Fruit fly (Drosophila melanogaster) whole organism, adult: ENCODE data around the gene Rcd-1.

Source experiments
- CG11617 ChIP-seq: fragments of 200-800 bp; sonication (Bioruptor generic); optimal IDR thresholded peaks from 2 replicates; lab custom pipeline; 2017; ENCODE audit warnings: mild to moderate bottlenecking, missing biosample characterization, missing genetic modification reagents, missing genetic modification characterization
- CG12768 ChIP-seq: fragments of 200-800 bp; sonication (Bioruptor generic); optimal IDR thresholded peaks from 2 replicates; lab custom pipeline; 2017; ENCODE audit warnings: missing biosample characterization, missing genetic modification characterization, mild to moderate bottlenecking, moderate library complexity, missing genetic modification reagents
- CG14711 ChIP-seq: fragments of 200-800 bp; sonication (Bioruptor generic); optimal IDR thresholded peaks from 2 replicates; lab custom pipeline; 2018; ENCODE audit warnings: missing biosample characterization, mild to moderate bottlenecking, missing genetic modification characterization, moderate library complexity
- CG1620 ChIP-seq: fragments of 200-800 bp; sonication (Bioruptor generic); optimal IDR thresholded peaks from 2 replicates; lab custom pipeline; 2016; ENCODE audit warnings: missing biosample characterization, missing genetic modification characterization
- CG33017 ChIP-seq: fragments of 200-800 bp; sonication (Bioruptor generic); optimal IDR thresholded peaks from 2 replicates; lab custom pipeline; 2018; ENCODE audit warnings: missing biosample characterization, mild to moderate bottlenecking, missing genetic modification characterization, moderate library complexity
- CG5204 ChIP-seq: fragments of 200-800 bp; sonication (Bioruptor generic); optimal IDR thresholded peaks from 2 replicates; lab custom pipeline; 2016; ENCODE audit warnings: missing biosample characterization, missing genetic modification characterization
- CG7045 ChIP-seq: fragments of 200-800 bp; sonication (Bioruptor generic); optimal IDR thresholded peaks from 2 replicates; lab custom pipeline; 2017; ENCODE audit warnings: missing biosample characterization, mild to moderate bottlenecking, missing genetic modification characterization
- CG7101 ChIP-seq: fragments of 200-800 bp; sonication (Bioruptor generic); optimal IDR thresholded peaks from 2 replicates; lab custom pipeline; 2018; ENCODE audit warnings: missing biosample characterization, mild to moderate bottlenecking, missing genetic modification characterization, moderate library complexity
- Clk ChIP-seq: fragments of 200-800 bp; sonication (Bioruptor generic); optimal IDR thresholded peaks from 2 replicates; lab custom pipeline; 2017; ENCODE audit warnings: missing biosample characterization, missing genetic modification characterization
- Crg-1 ChIP-seq: fragments of 200-800 bp; sonication (Bioruptor generic); optimal IDR thresholded peaks from 2 replicates; lab custom pipeline; 2016; ENCODE audit warnings: missing biosample characterization, missing genetic modification characterization
- Hr96 ChIP-seq: fragments of 200-800 bp; sonication (Bioruptor generic); optimal IDR thresholded peaks from 2 replicates; lab custom pipeline; 2016; ENCODE audit warnings: missing biosample characterization, missing genetic modification characterization
- Mnt ChIP-seq: fragments of 200-800 bp; sonication (Bioruptor generic); optimal IDR thresholded peaks from 2 replicates; lab custom pipeline; 2016; ENCODE audit warnings: missing biosample characterization, mild to moderate bottlenecking, missing genetic modification characterization
- bab1 ChIP-seq: fragments of 200-800 bp; sonication (Bioruptor generic); optimal IDR thresholded peaks from 3 replicates; lab custom pipeline; 2019; ENCODE audit warnings: missing biosample characterization, mild to moderate bottlenecking, missing genetic modification characterization, moderate library complexity
- cic ChIP-seq: fragments of 200-800 bp; sonication (Bioruptor generic); optimal IDR thresholded peaks from 2 replicates; lab custom pipeline; 2017; ENCODE audit warnings: missing biosample characterization, mild to moderate bottlenecking, missing genetic modification characterization, moderate library complexity
- cnc ChIP-seq, 2 experiments: fragments of >200 bp; optimal IDR thresholded peaks; 2 replicates each; lab custom pipeline; 2017
- kay ChIP-seq: fragments of 200-800 bp; sonication (Bioruptor generic); peaks from one replicate; lab custom pipeline; 2016; ENCODE audit warnings: missing biosample characterization, missing genetic modification characterization, borderline replicate concordance
- ovo ChIP-seq: fragments of 200-800 bp; sonication (Bioruptor generic); optimal IDR thresholded peaks from 2 replicates; lab custom pipeline; 2016; ENCODE audit warnings: missing biosample characterization, missing genetic modification characterization
- pad ChIP-seq: fragments of 200-800 bp; sonication (Bioruptor generic); optimal IDR thresholded peaks from 3 replicates; lab custom pipeline; 2017; ENCODE audit warnings: missing biosample characterization, missing genetic modification characterization, mild to moderate bottlenecking, moderate library complexity, missing genetic modification reagents
- tj ChIP-seq: fragments of 200-800 bp; sonication (Bioruptor generic); optimal IDR thresholded peaks from 3 replicates; lab custom pipeline; 2017; ENCODE audit warnings: missing biosample characterization, mild to moderate bottlenecking, missing genetic modification characterization, moderate library complexity
- toe ChIP-seq: fragments of 200-800 bp; sonication (Bioruptor generic); optimal IDR thresholded peaks from 2 replicates; lab custom pipeline; 2016; ENCODE audit warnings: missing biosample characterization, missing genetic modification characterization

Rcd-1 gene

DNA sequence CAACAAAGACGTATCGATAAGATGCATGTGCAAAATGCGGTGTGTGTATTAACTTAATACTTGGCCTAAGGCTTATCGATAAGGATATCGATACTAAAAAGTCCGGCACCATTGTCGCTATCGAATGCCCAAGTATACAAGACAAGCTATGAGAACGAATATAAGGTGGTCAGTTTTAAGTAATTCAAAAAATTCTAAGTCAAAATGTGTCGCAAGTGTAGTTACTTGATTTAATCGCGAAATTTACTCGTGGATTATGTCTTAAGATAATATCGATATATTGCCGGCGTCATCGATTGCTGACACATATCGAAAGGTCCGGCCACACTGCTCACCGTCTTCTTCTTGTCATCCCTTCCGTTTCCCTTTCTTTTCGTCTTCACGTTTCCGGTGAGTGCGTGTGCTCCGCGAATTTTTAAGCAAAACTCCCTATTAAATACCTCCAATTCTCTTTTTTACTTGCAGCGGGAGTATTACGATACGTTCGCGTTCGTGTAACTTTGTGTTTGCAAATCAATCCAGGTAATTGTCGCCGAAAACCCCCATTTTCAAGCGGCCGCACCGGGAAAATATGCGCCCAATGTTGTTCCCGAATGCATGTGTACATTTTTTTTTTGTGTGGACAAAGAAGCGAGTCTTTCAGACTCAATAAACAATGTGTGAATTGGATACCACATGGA, 40.7 kb upstream of the Rcd-1 start, which contains the start of gene RpS10b:
RpS10b (plus strand) TSS at position 348 of the 680 bp plus-strand sequence.
- TF ChIP-seq tj (GFP tag; lab: Kevin White, UChicago) (peak; percentile 88), cic (GFP tag; lab: Kevin White, UChicago) (peak; percentile 34), CG1620 (GFP tag; lab: Kevin White, UChicago) (peak; percentile 98), CG14711 (tag; lab: Kevin White, UChicago) (peak; percentile 70), Clk (peak; percentile 34), CG11617 (peak; percentile 98), Crg-1 (GFP tag; lab: Kevin White, UChicago) (peak; percentile 98), CG5204 (GFP tag; lab: Kevin White, UChicago) (peak; percentile 85), toe (GFP tag; lab: Kevin White, UChicago) (peak; percentile 77), kay (GFP tag; lab: Kevin White, UChicago) (peak; percentile 58), Mnt (GFP tag; lab: Kevin White, UChicago) (peak; percentile 96), cnc (optimal IDR thresholded peaks at IDR 0.05; lab: Kevin White, UChicago) (no peak), ovo (GFP tag; lab: Kevin White, UChicago) (peak; percentile 97), bab1 (GFP tag; lab: Kevin White, UChicago) (peak; percentile 96), Hr96 (GFP tag; lab: Kevin White, UChicago) (peak; percentile 95), CG33017 (tag; lab: Kevin White, UChicago) (peak; percentile 78), CG12768 (GFP tag; lab: Kevin White, UChicago) (peak; percentile 79), CG7101 (tag; lab: Kevin White, UChicago) (peak; percentile 95), pad (peak; percentile 86), CG7045 (GFP tag; lab: Kevin White, UChicago) (peak; percentile 82)

DNA sequence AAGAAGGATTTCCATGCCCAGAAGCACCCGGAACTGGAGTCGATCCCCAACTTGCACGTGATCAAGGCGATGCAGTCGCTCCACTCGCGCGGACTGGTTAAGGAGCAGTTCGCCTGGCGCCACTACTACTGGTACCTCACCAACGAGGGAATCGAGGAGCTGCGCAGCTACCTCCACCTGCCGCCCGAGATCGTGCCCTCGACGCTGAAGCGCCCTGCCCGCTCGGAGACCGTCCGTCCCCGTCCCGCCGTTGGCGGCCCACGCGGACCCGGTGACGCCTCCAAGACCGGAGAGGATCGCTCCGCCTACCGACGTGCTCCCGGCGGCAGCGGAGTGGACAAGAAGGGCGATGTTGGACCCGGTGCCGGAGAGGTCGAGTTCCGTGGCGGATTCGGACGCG, 40.1 kb upstream of the Rcd-1 start:
- TF ChIP-seq CG14711 (tag; lab: Kevin White, UChicago) (no peak), tj (GFP tag; lab: Kevin White, UChicago) (no peak), CG5204 (GFP tag; lab: Kevin White, UChicago) (no peak), CG11617 (no peak), ovo (GFP tag; lab: Kevin White, UChicago) (no peak), Mnt (GFP tag; lab: Kevin White, UChicago) (no peak), toe (GFP tag; lab: Kevin White, UChicago) (no peak), cnc (optimal IDR thresholded peaks at IDR 0.05; lab: Kevin White, UChicago) (no peak), Crg-1 (GFP tag; lab: Kevin White, UChicago) (no peak), pad (no peak), Clk (no peak), CG7101 (tag; lab: Kevin White, UChicago) (no peak), CG12768 (GFP tag; lab: Kevin White, UChicago) (no peak), bab1 (GFP tag; lab: Kevin White, UChicago) (no peak), CG1620 (GFP tag; lab: Kevin White, UChicago) (no peak)

DNA sequence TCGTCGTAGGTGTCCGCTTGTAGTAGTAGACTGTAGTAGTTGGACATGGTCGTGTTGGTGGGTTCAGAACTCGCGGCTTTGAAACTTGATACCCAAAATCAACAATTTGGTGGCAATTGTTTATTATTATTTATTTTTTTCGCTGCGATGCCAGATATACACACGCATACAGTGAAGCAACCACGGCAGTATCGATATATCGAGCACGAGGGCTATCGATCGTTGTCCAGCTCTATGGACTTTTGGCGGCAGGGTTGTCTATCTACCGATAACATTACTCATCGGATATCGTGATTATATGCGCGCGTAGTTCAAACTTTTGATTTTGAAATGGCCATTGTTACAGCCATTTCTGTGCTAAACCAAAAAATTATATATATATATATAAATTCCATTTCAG, 36.9 kb upstream of the Rcd-1 start, which contains the start of gene CG14220:
CG14220 (minus strand) TSS at position 208 of the 400 bp plus-strand sequence.
- TF ChIP-seq bab1 (GFP tag; lab: Kevin White, UChicago) (peak; percentile 49), cic (GFP tag; lab: Kevin White, UChicago) (peak; percentile 29), CG7101 (tag; lab: Kevin White, UChicago) (peak; percentile 36), Mnt (GFP tag; lab: Kevin White, UChicago) (peak; percentile 57), cnc (optimal IDR thresholded peaks at IDR 0.05; lab: Kevin White, UChicago) (no peak), CG7045 (GFP tag; lab: Kevin White, UChicago) (no peak), Crg-1 (GFP tag; lab: Kevin White, UChicago) (peak; percentile 23), pad (peak; percentile 11), CG33017 (tag; lab: Kevin White, UChicago) (no peak), tj (GFP tag; lab: Kevin White, UChicago) (peak; percentile 42), kay (GFP tag; lab: Kevin White, UChicago) (no peak), CG1620 (GFP tag; lab: Kevin White, UChicago) (peak; percentile 8), ovo (GFP tag; lab: Kevin White, UChicago) (peak; percentile 10), CG14711 (tag; lab: Kevin White, UChicago) (peak; percentile 94)

DNA sequence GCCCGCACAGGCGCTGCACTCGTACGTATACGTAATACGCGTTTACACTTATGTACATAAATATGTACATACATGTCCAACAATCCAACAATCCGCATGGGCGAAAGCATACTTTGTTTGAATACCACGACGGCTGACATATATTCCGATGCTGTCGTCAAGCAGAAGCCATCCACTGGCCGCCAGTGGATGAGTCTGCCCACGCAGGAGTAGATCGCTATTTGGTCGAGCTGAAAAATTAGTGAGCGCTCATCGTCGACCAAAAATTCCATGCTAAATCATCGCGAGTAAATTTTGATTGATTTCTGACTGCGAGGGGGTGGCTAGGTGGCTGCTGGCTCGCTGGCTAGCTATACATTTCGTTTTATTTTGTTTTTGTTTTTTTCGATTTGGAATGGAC, 36.1 kb upstream of the Rcd-1 start:
- TF ChIP-seq CG33017 (tag; lab: Kevin White, UChicago) (no peak), CG1620 (GFP tag; lab: Kevin White, UChicago) (no peak), CG14711 (tag; lab: Kevin White, UChicago) (no peak), CG5204 (GFP tag; lab: Kevin White, UChicago) (no peak), ovo (GFP tag; lab: Kevin White, UChicago) (no peak), Mnt (GFP tag; lab: Kevin White, UChicago) (no peak), pad (no peak), bab1 (GFP tag; lab: Kevin White, UChicago) (no peak), CG7101 (tag; lab: Kevin White, UChicago) (no peak), cic (GFP tag; lab: Kevin White, UChicago) (no peak), toe (GFP tag; lab: Kevin White, UChicago) (no peak), CG11617 (no peak)

DNA sequence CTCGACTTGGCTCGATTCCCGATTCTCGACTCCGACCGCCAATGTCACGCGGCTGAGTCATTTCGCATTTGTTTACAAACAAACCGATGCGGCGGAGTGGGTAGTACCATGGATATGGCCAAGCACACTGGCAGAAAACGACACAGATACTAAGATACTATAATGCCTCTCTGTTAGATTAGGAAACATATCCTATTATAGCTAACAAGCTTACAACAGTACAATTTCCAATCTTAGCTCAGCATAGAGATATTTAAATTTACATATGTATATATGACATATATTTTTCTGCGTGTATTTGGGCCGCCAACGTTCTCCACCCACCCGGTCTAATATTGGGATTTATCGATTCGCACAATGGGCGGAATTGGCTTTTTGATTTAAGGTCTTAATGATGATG, 34.6 kb upstream of the Rcd-1 start:
- TF ChIP-seq kay (GFP tag; lab: Kevin White, UChicago): no peak
- TF ChIP-seq pad: no peak
- TF ChIP-seq CG33017 (tag; lab: Kevin White, UChicago): no peak
- peak; percentile 14 for TF ChIP-seq CG7045 (GFP tag; lab: Kevin White, UChicago)
- no peak for TF ChIP-seq Clk
- TF ChIP-seq Mnt (GFP tag; lab: Kevin White, UChicago): no peak
- TF ChIP-seq bab1 (GFP tag; lab: Kevin White, UChicago): no peak
- no peak for TF ChIP-seq CG14711 (tag; lab: Kevin White, UChicago)
- no peak for TF ChIP-seq toe (GFP tag; lab: Kevin White, UChicago)
- TF ChIP-seq CG5204 (GFP tag; lab: Kevin White, UChicago): peak; percentile 2
- no peak for TF ChIP-seq Hr96 (GFP tag; lab: Kevin White, UChicago)
- no peak for TF ChIP-seq ovo (GFP tag; lab: Kevin White, UChicago)
- no peak for TF ChIP-seq CG1620 (GFP tag; lab: Kevin White, UChicago)
- no peak for TF ChIP-seq CG11617
